Worm (Caenorhabditis elegans) whole organism, L2 larva: ENCODE measurements around the gene F11C7.2.

Experiments used
- F13H6.1 ChIP-seq: sonication (generic microtip); optimal IDR thresholded peaks from 2 replicates; lab custom pipeline; 2016; ENCODE audit warnings: missing genetic modification characterization, missing compliant biosample characterization
- ZK546.5 ChIP-seq: sonication (generic microtip); optimal IDR thresholded peaks from 2 replicates; lab custom pipeline; 2017; ENCODE audit warnings: missing biosample characterization, missing genetic modification characterization
- aly-2 ChIP-seq: fragments of 150-350 bp; optimal IDR thresholded peaks from 2 replicates; lab custom pipeline; 2014; ENCODE audit warnings: missing biosample characterization, missing genetic modification characterization
- ama-1 ChIP-seq: fragments of 150-350 bp; optimal IDR thresholded peaks from 2 replicates; lab custom pipeline; 2018; ENCODE audit warnings: inconsistent platforms
- dmd-4 ChIP-seq: sonication (generic microtip); optimal IDR thresholded peaks from 2 replicates; lab custom pipeline; 2017; ENCODE audit warnings: missing biosample characterization, missing genetic modification characterization
- nhr-11 ChIP-seq: fragments of 150-350 bp; optimal IDR thresholded peaks from 2 replicates; lab custom pipeline; 2014; ENCODE audit warnings: missing biosample characterization, missing genetic modification characterization
- nhr-12 ChIP-seq: fragments of 150-350 bp; optimal IDR thresholded peaks from 2 replicates; lab custom pipeline; 2014; ENCODE audit warnings: missing biosample characterization, missing genetic modification characterization
- nhr-237 ChIP-seq: fragments of 150-350 bp; optimal IDR thresholded peaks from 2 replicates; lab custom pipeline; 2014; ENCODE audit warnings: missing biosample characterization, missing genetic modification characterization
- nhr-25 ChIP-seq: fragments of 150-350 bp; sonication (generic microtip); optimal IDR thresholded peaks from 3 replicates; lab custom pipeline; 2014; ENCODE audit warnings: missing biosample characterization, missing genetic modification characterization
- nhr-6 ChIP-seq: fragments of 150-350 bp; optimal IDR thresholded peaks from 2 replicates; lab custom pipeline; 2014; ENCODE audit warnings: missing biosample characterization, missing genetic modification characterization
- unc-55 ChIP-seq: fragments of 150-350 bp; sonication (generic microtip); optimal IDR thresholded peaks from 3 replicates; lab custom pipeline; 2014; ENCODE audit warnings: missing biosample characterization, missing genetic modification reagents, missing genetic modification characterization
- zag-1 ChIP-seq: fragments of 150-350 bp; optimal IDR thresholded peaks from 2 replicates; lab custom pipeline; 2014; ENCODE audit warnings: missing biosample characterization, missing genetic modification characterization
- ztf-11 ChIP-seq: sonication (generic microtip); optimal IDR thresholded peaks from 2 replicates; lab custom pipeline; 2017; ENCODE audit warnings: missing biosample characterization, missing genetic modification characterization

DNA sequence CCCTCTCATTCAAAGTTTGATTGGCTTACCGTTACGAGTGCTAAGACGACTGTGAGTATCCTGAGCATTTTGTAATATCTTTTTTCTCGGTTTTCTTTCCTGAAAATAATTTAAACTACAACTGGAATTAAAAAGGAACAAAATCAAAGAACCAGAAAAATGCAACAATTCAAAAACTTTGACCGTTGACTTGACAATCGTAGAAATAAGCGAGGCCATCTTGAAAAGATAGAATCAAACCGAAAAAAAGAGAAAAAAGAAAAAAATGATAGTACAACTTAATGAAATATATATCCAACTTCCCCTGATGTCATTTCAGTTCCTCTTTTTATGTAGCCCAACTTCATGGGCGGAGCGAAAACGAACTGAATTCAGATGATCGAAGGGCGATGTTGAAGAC lies 22.1 kb upstream of the F11C7.2 start, which contains the start of gene F10D7.3:
- TF ChIP-seq zag-1 (no peak), nhr-237 (tag; lab: Kevin White, UChicago) (no peak), nhr-25 (tag; lab: Kevin White, UChicago) (no peak), nhr-6 (tag; lab: Kevin White, UChicago) (no peak), ztf-11 (tag; lab: Kevin White, UChicago) (no peak), nhr-11 (tag; lab: Kevin White, UChicago) (no peak), nhr-12 (tag; lab: Kevin White, UChicago) (no peak), ama-1 (lab: Kevin White, UChicago) (no peak), F13H6.1 (tag; lab: Kevin White, UChicago) (no peak), aly-2 (tag; lab: Kevin White, UChicago) (no peak), dmd-4 (tag; lab: Kevin White, UChicago) (no peak), unc-55 (no peak), ZK546.5 (tag; lab: Kevin White, UChicago) (no peak)
